Worm (Caenorhabditis elegans): ENCODE results near the gene chil-3.

The chil-3 gene

DNA sequence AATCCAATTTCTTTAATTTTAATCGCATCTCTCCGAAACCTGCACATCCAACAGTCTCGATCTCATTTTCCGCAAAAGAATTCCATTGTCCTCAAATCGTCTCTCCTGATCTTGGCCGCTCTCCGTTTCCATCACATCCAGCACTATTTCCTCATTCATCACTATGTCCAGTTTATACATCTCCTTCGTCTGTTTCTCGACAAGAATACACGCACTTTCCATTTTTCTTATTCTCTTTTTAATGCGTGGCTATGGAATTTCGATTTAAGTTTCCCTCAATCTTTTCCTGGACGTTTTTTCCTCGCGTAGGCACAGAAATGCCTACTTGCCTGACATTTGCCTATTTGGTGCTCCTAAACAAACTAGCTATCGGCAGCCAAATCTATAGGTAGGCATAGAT lies 18.5 kb upstream of the chil-3 start:
- no peak for TF ChIP-seq lin-39 (tag; optimal IDR thresholded peaks at IDR 0.05)
- TF ChIP-seq ceh-16 (tag; optimal IDR thresholded peaks at IDR 0.05) = no peak
- TF ChIP-seq unc-39 (tag; optimal IDR thresholded peaks at IDR 0.05) = no peak
- no peak for TF ChIP-seq nhr-23 (tag; optimal IDR thresholded peaks at IDR 0.05)
- no peak for TF ChIP-seq ztf-1 (GFP tag; conservative IDR thresholded peaks at IDR 0.05)
- no peak for TF ChIP-seq lin-11 (tag; optimal IDR thresholded peaks at IDR 0.05)
- no peak for TF ChIP-seq nhr-237 (tag; optimal IDR thresholded peaks at IDR 0.05)
- no peak for TF ChIP-seq nhr-77 (tag; optimal IDR thresholded peaks at IDR 0.05)
- no peak for TF ChIP-seq lsy-2 (tag; optimal IDR thresholded peaks at IDR 0.05)
- no peak for TF ChIP-seq ztf-11 (tag; optimal IDR thresholded peaks at IDR 0.05)
- TF ChIP-seq dmd-4 (tag; optimal IDR thresholded peaks at IDR 0.05) = no peak
- TF ChIP-seq peb-1 (tag; optimal IDR thresholded peaks at IDR 0.05) = no peak
- TF ChIP-seq blmp-1 (tag; optimal IDR thresholded peaks at IDR 0.05; ENCODE audit: insufficient read depth) = no peak
- no peak for TF ChIP-seq sma-9 (GFP tag; optimal IDR thresholded peaks at IDR 0.05)
- TF ChIP-seq sma-9 (tag; optimal IDR thresholded peaks at IDR 0.05) = no peak
- no peak for TF ChIP-seq zag-1 (tag; optimal IDR thresholded peaks at IDR 0.05)
- TF ChIP-seq nhr-21 (tag; optimal IDR thresholded peaks at IDR 0.05) = no peak
- TF ChIP-seq mab-5 (tag; optimal IDR thresholded peaks at IDR 0.05) = no peak
- no peak for TF ChIP-seq nhr-129 (tag; optimal IDR thresholded peaks at IDR 0.05)
- TF ChIP-seq mdl-1 (tag; optimal IDR thresholded peaks at IDR 0.05) = no peak
- no peak for TF ChIP-seq R02D3.7 (tag; optimal IDR thresholded peaks at IDR 0.05)

DNA sequence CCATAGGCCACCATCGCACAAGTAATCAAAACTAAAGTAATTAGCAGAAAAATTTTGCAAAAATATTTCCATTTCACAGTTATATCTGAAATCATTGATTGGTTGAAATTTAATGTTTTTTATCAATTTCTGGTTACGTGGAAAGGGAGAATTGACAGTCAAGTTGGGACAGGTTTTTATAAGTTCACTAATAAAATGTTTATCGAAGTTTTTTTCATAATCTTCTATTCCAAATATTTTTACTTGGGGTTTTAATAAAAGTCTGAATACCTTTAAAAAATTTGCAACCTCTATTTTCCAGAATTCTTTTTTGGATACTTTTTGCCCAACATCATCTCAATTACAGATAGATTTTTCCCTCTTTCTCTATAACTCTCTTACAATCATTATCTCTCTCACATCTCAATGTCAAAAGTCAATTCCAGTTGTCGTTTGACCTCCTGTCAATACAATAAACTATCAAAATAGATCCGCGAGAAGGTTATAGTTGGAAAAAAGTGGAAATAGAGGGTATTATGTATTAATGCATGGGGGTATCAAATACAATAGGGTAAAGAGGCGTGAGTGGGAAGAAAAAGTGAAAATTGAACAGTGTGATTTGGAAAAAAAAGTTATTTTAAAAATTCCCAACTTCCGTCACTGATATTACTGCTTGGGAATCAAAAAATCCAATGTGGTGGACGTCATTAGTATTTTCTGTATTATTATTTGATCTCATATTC lies 13.4 kb upstream of the chil-3 start, which contains the start of the genes chil-2 and ctsa-3.2:
chil-2 (minus strand) TSS at position 101 of the 722 bp plus-strand sequence.
ctsa-3.2 (plus strand) TSS at position 672 of the 722 bp plus-strand sequence.
- TF ChIP-seq alr-1 (tag; optimal IDR thresholded peaks at IDR 0.05) = no peak
- no peak for TF ChIP-seq nhr-21 (tag; optimal IDR thresholded peaks at IDR 0.05)
- no peak for TF ChIP-seq C34F6.9 (tag; optimal IDR thresholded peaks at IDR 0.05)
- no peak for TF ChIP-seq ztf-1 (GFP tag; conservative IDR thresholded peaks at IDR 0.05)
- TF ChIP-seq nhr-237 (tag; optimal IDR thresholded peaks at IDR 0.05) = no peak
- TF ChIP-seq mdl-1 (tag; optimal IDR thresholded peaks at IDR 0.05) = no peak

DNA sequence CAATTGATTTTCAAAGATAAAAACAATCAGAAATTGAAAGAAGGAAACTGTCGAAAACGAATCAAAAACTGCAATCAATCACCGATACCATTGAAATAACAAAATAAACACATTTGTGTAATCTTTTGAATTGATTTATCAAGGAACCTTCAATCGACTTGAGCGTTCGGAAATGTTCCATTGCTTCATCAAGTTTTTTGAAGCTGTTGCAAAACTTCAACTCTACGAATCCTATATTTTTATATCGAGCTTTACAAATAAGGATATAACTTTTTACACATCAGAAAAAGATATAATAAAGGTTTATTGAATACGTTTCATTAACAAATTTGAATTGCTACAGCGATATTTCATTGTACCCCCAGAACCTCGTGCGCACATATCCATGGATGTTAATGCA lies 11.7 kb upstream of the chil-3 start, which contains the start of gene chil-8:
chil-8 (minus strand) TSS at position 101 of the 400 bp plus-strand sequence.
- TF ChIP-seq ceh-82 (tag; optimal IDR thresholded peaks at IDR 0.05) (no peak), nhr-6 (tag; optimal IDR thresholded peaks at IDR 0.05) (no peak), unc-55 (GFP tag; optimal IDR thresholded peaks at IDR 0.05) (no peak), lin-39 (tag; optimal IDR thresholded peaks at IDR 0.05) (no peak), C34F6.9 (tag; optimal IDR thresholded peaks at IDR 0.05) (no peak), ZK546.5 (tag; optimal IDR thresholded peaks at IDR 0.05) (no peak), aly-2 (tag; optimal IDR thresholded peaks at IDR 0.05) (no peak), nhr-12 (tag; optimal IDR thresholded peaks at IDR 0.05) (no peak), nhr-77 (tag; optimal IDR thresholded peaks at IDR 0.05) (no peak), mab-5 (tag; optimal IDR thresholded peaks at IDR 0.05) (no peak), peb-1 (tag; optimal IDR thresholded peaks at IDR 0.05) (no peak), nhr-23 (tag; optimal IDR thresholded peaks at IDR 0.05) (no peak), sem-4 (tag; optimal IDR thresholded peaks at IDR 0.05) (no peak), ama-1 (optimal IDR thresholded peaks at IDR 0.05) (no peak), snpc-4 (tag; optimal IDR thresholded peaks at IDR 0.05) (no peak)

DNA sequence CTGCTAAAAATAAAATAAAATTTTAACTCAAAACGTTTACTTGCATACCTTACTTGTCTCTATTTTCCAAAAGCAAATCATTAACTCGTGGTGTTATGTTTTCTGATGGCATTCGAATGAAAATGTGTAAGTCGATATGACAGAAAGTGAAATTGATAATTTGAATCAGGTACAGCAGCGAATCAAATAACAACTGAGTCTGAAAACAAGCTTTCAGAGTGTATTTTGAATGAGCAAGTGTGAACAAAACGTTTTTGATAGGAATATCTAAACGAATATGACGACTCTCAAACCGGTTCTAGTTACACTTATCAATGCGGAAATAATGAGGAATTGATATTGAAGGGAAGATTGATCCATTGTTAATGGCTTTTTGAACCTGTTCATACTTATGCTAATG lies 9.8 kb upstream of the chil-3 start, which contains the start of gene chil-7:
chil-7 (minus strand) TSS at position 112 of the 400 bp plus-strand sequence.
- TF ChIP-seq nhr-129 (tag; optimal IDR thresholded peaks at IDR 0.05) (no peak), lin-39 (tag; optimal IDR thresholded peaks at IDR 0.05) (no peak), mbf-1 (tag; optimal IDR thresholded peaks at IDR 0.05) (no peak)

DNA sequence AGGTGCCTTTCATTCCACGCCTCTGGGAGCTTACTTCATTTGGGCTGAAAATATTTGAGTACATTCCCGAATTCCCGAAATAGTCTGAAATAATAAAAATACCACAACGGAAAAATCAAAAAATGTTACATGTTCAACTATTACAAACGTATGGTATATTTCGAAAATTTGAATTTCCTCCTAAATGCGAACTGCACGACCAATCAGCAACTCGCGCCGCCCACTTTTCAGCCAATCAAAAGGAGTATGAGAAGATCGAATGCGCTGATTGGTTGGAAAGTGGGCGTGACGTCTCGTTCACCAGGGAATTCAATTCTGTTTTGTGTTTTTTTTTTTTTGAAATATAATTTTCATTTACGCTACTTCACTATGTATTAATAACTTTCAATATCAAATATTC lies 7.4 kb upstream of the chil-3 start, which contains the start of gene old-1:
old-1 (minus strand) TSS at position 50 of the 400 bp plus-strand sequence.
- TF ChIP-seq aly-2 (tag; optimal IDR thresholded peaks at IDR 0.05) = no peak
- no peak for TF ChIP-seq unc-55 (GFP tag; optimal IDR thresholded peaks at IDR 0.05)
- TF ChIP-seq R02D3.7 (tag; optimal IDR thresholded peaks at IDR 0.05) = no peak
- no peak for TF ChIP-seq ceh-82 (tag; optimal IDR thresholded peaks at IDR 0.05)

Data from whole organism, L2 larva.